Worm (Caenorhabditis elegans) whole organism, mixed stage, embryonic: ENCODE data around the gene srbc-55.
"Not testable (repeated sequence)": the region's sequence is repeated elsewhere in the genome, so short reads cannot be mapped to it uniquely, and the experiment has no call there.

ENCODE experiments used
- M03D4.4 ChIP-seq: sonication (generic microtip); optimal IDR thresholded peaks from 2 replicates; lab custom pipeline; 2017; ENCODE audit warnings: mild to moderate bottlenecking, missing genetic modification characterization, missing compliant biosample characterization
- bed-3 ChIP-seq: fragments of 200-800 bp; sonication (Bioruptor generic); optimal IDR thresholded peaks from 3 replicates; lab custom pipeline; 2018; ENCODE audit warnings: mild to moderate bottlenecking, missing genetic modification characterization, moderate library complexity, missing compliant biosample characterization
- blmp-1 ChIP-seq: fragments of 150-350 bp; optimal IDR thresholded peaks from 2 replicates; lab custom pipeline; 2014; ENCODE audit warnings: missing biosample characterization, missing genetic modification characterization
- ceh-39 ChIP-seq: fragments of 150-350 bp; optimal IDR thresholded peaks from 2 replicates; lab custom pipeline; 2014; ENCODE audit warnings: missing biosample characterization, missing genetic modification characterization
- ces-1 ChIP-seq: fragments of 150-350 bp; optimal IDR thresholded peaks from 2 replicates; lab custom pipeline; 2014; ENCODE audit warnings: missing biosample characterization, missing genetic modification reagents, missing genetic modification characterization
- cnd-1 ChIP-seq: fragments of 200-800 bp; sonication (Bioruptor generic); optimal IDR thresholded peaks from 2 replicates; lab custom pipeline; 2018; ENCODE audit warnings: mild to moderate bottlenecking, missing genetic modification characterization, missing compliant biosample characterization
- drap-1 ChIP-seq: fragments of 200-800 bp; sonication (Bioruptor generic); optimal IDR thresholded peaks from 3 replicates; lab custom pipeline; 2018; ENCODE audit warnings: mild to moderate bottlenecking, missing genetic modification characterization, missing compliant biosample characterization
- elt-1 ChIP-seq: sonication (generic microtip); optimal IDR thresholded peaks from 2 replicates; lab custom pipeline; 2017; ENCODE audit warnings: missing genetic modification characterization, mild to moderate bottlenecking, missing compliant biosample characterization, antibody characterized with exemption, moderate library complexity, borderline replicate concordance; ENCODE audit not compliant: insufficient read depth
- flh-1 ChIP-seq: fragments of 200-800 bp; sonication (Bioruptor generic); optimal IDR thresholded peaks from 2 replicates; lab custom pipeline; 2018; ENCODE audit warnings: mild to moderate bottlenecking, missing genetic modification characterization, moderate library complexity, missing compliant biosample characterization
- ham-2 ChIP-seq: fragments of 200-800 bp; sonication (Bioruptor generic); optimal IDR thresholded peaks from 2 replicates; lab custom pipeline; 2018; ENCODE audit warnings: mild to moderate bottlenecking, missing genetic modification characterization, missing compliant biosample characterization
- hlh-1 ChIP-seq: fragments of 150-350 bp; optimal IDR thresholded peaks from 2 replicates; lab custom pipeline; 2014; ENCODE audit warnings: missing biosample characterization, missing genetic modification reagents, missing genetic modification characterization
- lin-13 ChIP-seq: fragments of 150-350 bp; optimal IDR thresholded peaks from 2 replicates; lab custom pipeline; 2014; ENCODE audit warnings: missing biosample characterization, missing genetic modification characterization
- lin-32 ChIP-seq: fragments of 200-800 bp; sonication (Bioruptor generic); optimal IDR thresholded peaks from 2 replicates; lab custom pipeline; 2018; ENCODE audit warnings: mild to moderate bottlenecking, missing genetic modification characterization, missing compliant biosample characterization
- lsy-2 ChIP-seq: fragments of 150-350 bp; optimal IDR thresholded peaks from 2 replicates; lab custom pipeline; 2014; ENCODE audit warnings: missing biosample characterization, missing genetic modification characterization
- mab-5 ChIP-seq: fragments of 150-350 bp; optimal IDR thresholded peaks from 2 replicates; lab custom pipeline; 2014; ENCODE audit warnings: missing biosample characterization, missing genetic modification characterization
- mls-2 ChIP-seq: sonication (generic microtip); optimal IDR thresholded peaks from 2 replicates; lab custom pipeline; 2016; ENCODE audit warnings: mild to moderate bottlenecking, missing genetic modification characterization, moderate library complexity, missing compliant biosample characterization
- nhr-12 ChIP-seq: fragments of 150-350 bp; optimal IDR thresholded peaks from 2 replicates; lab custom pipeline; 2014; ENCODE audit warnings: missing biosample characterization, missing genetic modification characterization
- nhr-2 ChIP-seq: fragments of 150-350 bp; optimal IDR thresholded peaks from 2 replicates; lab custom pipeline; 2014; ENCODE audit warnings: missing biosample characterization, missing genetic modification characterization
- nhr-237 ChIP-seq: fragments of 150-350 bp; optimal IDR thresholded peaks from 2 replicates; lab custom pipeline; 2014; ENCODE audit warnings: missing biosample characterization, missing genetic modification characterization
- nhr-28 ChIP-seq: fragments of 150-350 bp; optimal IDR thresholded peaks from 2 replicates; lab custom pipeline; 2014; ENCODE audit warnings: missing biosample characterization, missing genetic modification characterization
- nhr-76 ChIP-seq: sonication (generic microtip); optimal IDR thresholded peaks from 2 replicates; lab custom pipeline; 2017; ENCODE audit warnings: missing biosample characterization, missing genetic modification characterization
- sem-2 ChIP-seq: fragments of 200-800 bp; sonication (Bioruptor generic); optimal IDR thresholded peaks from 2 replicates; lab custom pipeline; 2018; ENCODE audit warnings: mild to moderate bottlenecking, missing genetic modification characterization, missing compliant biosample characterization
- snpc-4 ChIP-seq: fragments of 150-350 bp; optimal IDR thresholded peaks from 2 replicates; lab custom pipeline; 2014; ENCODE audit warnings: missing biosample characterization, missing genetic modification characterization
- tbx-8 ChIP-seq: fragments of 200-800 bp; sonication (Bioruptor generic); optimal IDR thresholded peaks from 2 replicates; lab custom pipeline; 2018; ENCODE audit warnings: mild to moderate bottlenecking, missing genetic modification characterization, moderate library complexity, missing compliant biosample characterization
- unc-39 ChIP-seq: fragments of 150-350 bp; optimal IDR thresholded peaks from 2 replicates; lab custom pipeline; 2014; ENCODE audit warnings: missing biosample characterization, missing genetic modification characterization
- zip-8 ChIP-seq: fragments of 150-350 bp; optimal IDR thresholded peaks from 2 replicates; lab custom pipeline; 2014; ENCODE audit warnings: missing biosample characterization, missing genetic modification characterization

Gene srbc-55

ce11 chrV:15817746-15818145 is 12.1 kb downstream of the srbc-55 start, which contains the start of gene abf-3:
Gene abf-3, minus strand, starts transcription at chrV:15817846.
- no peak for TF ChIP-seq ham-2
- TF ChIP-seq nhr-76 (tag; lab: Kevin White, UChicago) = no peak
- TF ChIP-seq flh-1 (GFP tag; lab: Kevin White, UChicago) = no peak
- TF ChIP-seq tbx-8 (GFP tag; lab: Kevin White, UChicago) = no peak
- no peak for TF ChIP-seq cnd-1 (tag; lab: Kevin White, UChicago)
- no peak for TF ChIP-seq lin-13 (tag; lab: Kevin White, UChicago)
- no peak for TF ChIP-seq snpc-4 (tag; lab: Kevin White, UChicago)
- no peak for TF ChIP-seq nhr-237 (tag; lab: Kevin White, UChicago)
- TF ChIP-seq bed-3 (GFP tag; lab: Kevin White, UChicago) = no peak
- TF ChIP-seq lsy-2 = no peak
- TF ChIP-seq M03D4.4 (tag; lab: Kevin White, UChicago) = no peak
- TF ChIP-seq hlh-1 (tag; lab: Kevin White, UChicago) = no peak
- TF ChIP-seq drap-1 (GFP tag; lab: Kevin White, UChicago) = no peak
- no peak for TF ChIP-seq nhr-12 (tag; lab: Kevin White, UChicago)
- TF ChIP-seq mls-2 = no peak
- no peak for TF ChIP-seq ces-1 (GFP tag; lab: Kevin White, UChicago)

ce11 chrV:15815962-15816432 is 13.8 kb downstream of the srbc-55 start, which contains the start of the genes fbxa-69 and F54B8.4:
Gene fbxa-69, minus strand, starts transcription at chrV:15815971.
Gene F54B8.4, plus strand, starts transcription at chrV:15816382.
- no peak for TF ChIP-seq nhr-28 (tag; lab: Kevin White, UChicago)
- TF ChIP-seq nhr-12 (tag; lab: Kevin White, UChicago) = no peak
- TF ChIP-seq M03D4.4 (tag; lab: Kevin White, UChicago) = no peak
- TF ChIP-seq nhr-2 (tag; lab: Kevin White, UChicago) = no peak
- TF ChIP-seq blmp-1 (tag; lab: Kevin White, UChicago) = no peak
- peak; percentile 19 for TF ChIP-seq zip-8 (tag; lab: Kevin White, UChicago)
- TF ChIP-seq, all 35 proteins: peak for 1

DNA sequence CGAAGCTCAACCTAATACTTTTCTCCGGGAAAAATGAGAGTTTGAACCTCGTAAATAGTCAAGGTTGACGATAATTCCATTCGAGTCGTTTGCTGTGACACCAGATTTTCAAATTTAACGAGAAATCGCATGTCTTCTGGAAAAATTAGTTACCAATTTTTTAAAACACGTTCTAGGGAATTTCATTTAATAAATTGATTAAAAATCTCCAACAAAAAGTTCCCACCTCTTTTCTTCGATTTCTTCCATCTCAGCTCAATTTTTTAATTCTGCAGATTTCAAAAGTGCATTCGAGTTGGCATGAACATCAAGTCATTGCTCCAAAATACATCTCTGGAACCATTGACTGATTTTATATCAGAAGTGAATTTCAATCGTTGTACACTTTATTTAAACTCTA is 17.8 kb downstream of the srbc-55 start, which contains the start of gene nhr-282:
Gene nhr-282, plus strand, starts transcription at position 301 of the 400 bp plus-strand sequence.
- not testable (repeated sequence) for TF ChIP-seq hlh-1, unc-39, cnd-1 (tag; lab: Kevin White, UChicago)

DNA sequence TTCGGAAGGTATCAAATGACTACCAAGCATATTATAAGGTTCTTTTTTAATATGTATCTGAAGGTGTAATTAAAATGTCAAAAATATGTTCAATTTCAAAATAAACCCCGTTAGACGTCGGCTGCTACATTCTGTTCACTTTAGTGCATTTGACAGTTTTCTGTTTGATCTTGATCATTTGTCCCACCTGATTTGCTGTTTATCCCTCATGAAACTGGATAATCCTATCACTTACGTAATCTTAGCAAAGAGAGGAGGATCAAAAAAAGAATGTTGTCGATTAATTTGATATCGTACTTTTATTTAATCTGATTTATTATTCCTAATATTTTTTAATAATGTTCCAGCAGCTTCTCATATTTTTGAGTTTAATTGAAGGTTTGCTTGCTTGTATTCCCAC is 19.4 kb downstream of the srbc-55 start, which contains the start of gene F54B8.1:
Gene F54B8.1, plus strand, starts transcription at position 301 of the 400 bp plus-strand sequence.
- TF ChIP-seq zip-8 (tag; lab: Kevin White, UChicago) (no peak), nhr-76 (tag; lab: Kevin White, UChicago) (no peak), drap-1 (GFP tag; lab: Kevin White, UChicago) (no peak), flh-1 (GFP tag; lab: Kevin White, UChicago) (no peak), sem-2 (no peak), ceh-39 (tag; lab: Kevin White, UChicago) (no peak)

DNA sequence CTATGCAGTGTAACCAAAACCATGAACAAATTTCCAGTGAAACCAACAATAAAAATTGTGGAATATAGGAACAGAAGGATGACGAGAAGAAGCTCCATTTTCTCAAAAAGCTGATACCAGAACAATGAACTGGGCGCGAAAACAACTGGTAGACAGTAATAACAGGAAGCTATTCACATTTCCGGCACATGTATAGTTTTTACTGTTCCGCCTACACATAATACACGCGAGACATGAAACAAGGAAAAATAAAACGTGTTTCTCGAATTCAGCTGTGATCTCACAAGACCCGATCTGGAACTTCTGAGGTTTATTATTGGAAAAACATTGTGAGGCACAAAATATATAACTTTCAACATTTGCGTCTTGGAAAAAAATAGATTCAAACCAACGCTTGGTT is 20.3 kb downstream of the srbc-55 start, which contains the start of gene srsx-36:
Gene srsx-36, minus strand, starts transcription at position 101 of the 400 bp plus-strand sequence.
- TF ChIP-seq lsy-2 = no peak
- no peak for TF ChIP-seq lin-32 (GFP tag; lab: Kevin White, UChicago)
- TF ChIP-seq hlh-1 (tag; lab: Kevin White, UChicago) = no peak
- TF ChIP-seq mls-2 = no peak
- TF ChIP-seq tbx-8 (GFP tag; lab: Kevin White, UChicago) = no peak
- TF ChIP-seq elt-1 = no peak
- no peak for TF ChIP-seq lin-13 (tag; lab: Kevin White, UChicago)

DNA sequence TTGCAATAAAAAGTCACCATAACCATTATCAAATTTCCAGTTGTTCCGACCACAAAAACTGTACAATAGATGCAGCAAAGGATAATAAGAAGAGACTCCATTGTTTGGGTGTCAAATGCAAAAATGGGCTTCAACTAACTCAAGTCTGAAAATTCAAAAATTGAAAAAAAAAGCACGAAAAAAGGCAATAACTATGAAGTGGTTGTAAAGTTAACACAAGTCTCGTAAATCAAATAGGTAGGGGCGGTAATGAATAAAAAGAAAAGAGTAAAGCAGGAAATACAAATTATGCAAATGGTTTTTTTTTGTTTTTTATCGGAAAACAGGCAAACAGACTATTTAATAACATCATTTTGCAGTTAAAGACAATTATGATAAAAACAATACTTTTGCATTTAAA is 22.4 kb downstream of the srbc-55 start, which contains the start of gene srsx-38:
Gene srsx-38, minus strand, starts transcription at position 101 of the 400 bp plus-strand sequence.
- not testable (repeated sequence) for TF ChIP-seq nhr-28 (tag; lab: Kevin White, UChicago); drap-1 (GFP tag; lab: Kevin White, UChicago); bed-3 (GFP tag; lab: Kevin White, UChicago)

- TF ChIP-seq mab-5; lsy-2; snpc-4 (tag; lab: Kevin White, UChicago): not testable (repeated sequence)
Measured at ce11 chrV:15803748-15804147, 26.1 kb downstream of the srbc-55 start, which contains the start of gene T26E4.18. Gene T26E4.18, minus strand, starts transcription at chrV:15803848.
